Worm (Caenorhabditis elegans) whole organism, L1 larva: Measurements from ENCODE around the gene cyp-33C6.

Experiments
- F16B12.6 ChIP-seq: fragments of 150-350 bp; optimal IDR thresholded peaks from 2 replicates; lab custom pipeline; 2014; ENCODE audit warnings: missing biosample characterization, missing genetic modification characterization
- nhr-237 ChIP-seq: fragments of 150-350 bp; optimal IDR thresholded peaks from 2 replicates; lab custom pipeline; 2014; ENCODE audit warnings: missing biosample characterization, missing genetic modification characterization
- sox-4 ChIP-seq: sonication (generic microtip); optimal IDR thresholded peaks from 2 replicates; lab custom pipeline; 2016; ENCODE audit warnings: missing genetic modification characterization, missing compliant biosample characterization
- tbx-2 ChIP-seq: sonication (generic microtip); optimal IDR thresholded peaks from 2 replicates; lab custom pipeline; 2016; ENCODE audit warnings: missing genetic modification characterization, missing compliant biosample characterization
- ztf-4 ChIP-seq: fragments of 150-350 bp; optimal IDR thresholded peaks from 2 replicates; lab custom pipeline; 2014; ENCODE audit warnings: missing biosample characterization, missing genetic modification characterization

DNA sequence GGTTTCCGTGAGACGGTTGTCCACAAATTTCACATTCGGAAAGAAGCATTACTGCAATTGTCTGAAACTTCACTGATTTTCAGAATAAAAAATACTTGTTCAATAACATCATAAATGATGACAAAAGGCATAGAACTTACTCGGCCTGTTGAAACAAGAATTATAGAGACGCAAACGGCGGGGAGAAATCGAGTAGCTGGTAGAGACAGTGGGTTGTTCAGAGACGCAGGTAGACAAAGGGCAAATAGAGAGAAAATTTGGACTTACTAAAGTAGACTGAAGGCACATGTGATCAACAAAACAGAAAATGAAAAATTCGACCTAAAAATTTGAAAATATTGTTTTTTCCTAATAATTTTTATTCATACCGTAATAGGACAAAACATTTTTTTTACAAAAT lies 10.5 kb upstream of the cyp-33C6 start, which contains the start of gene nhr-182:
- no peak for TF ChIP-seq nhr-237 (tag; lab: Kevin White, UChicago)
- peak; percentile 24 for TF ChIP-seq tbx-2 (tag; lab: Kevin White, UChicago)
- TF ChIP-seq sox-4 (tag; lab: Kevin White, UChicago): no peak
- no peak for TF ChIP-seq F16B12.6 (tag; lab: Kevin White, UChicago)
- no peak for TF ChIP-seq ztf-4
